Worm (Caenorhabditis elegans) whole organism, early embryonic: ENCODE data around the gene rps-0.

Source experiments
- ama-1 ChIP-seq: fragments of 150-350 bp; optimal IDR thresholded peaks from 2 replicates; lab custom pipeline; 2014
- flt-1 ChIP-seq: fragments of 200-800 bp; sonication (Bioruptor generic); IDR thresholded peaks from 2 replicates; pipeline ENCODE4 v1.3.6; 2022; ENCODE audit warnings: missing genetic modification characterization, missing compliant biosample characterization
- hmbx-1 ChIP-seq: sonication (generic microtip); optimal IDR thresholded peaks from 2 replicates; lab custom pipeline; 2016; ENCODE audit warnings: mild to moderate bottlenecking, missing genetic modification characterization, missing compliant biosample characterization
- pes-1 ChIP-seq: fragments of 200-800 bp; sonication (Bioruptor generic); IDR thresholded peaks from 2 replicates; pipeline ENCODE4 v1.3.6; 2022; ENCODE audit warnings: missing genetic modification reagents, missing genetic modification characterization, missing compliant biosample characterization
- tra-4 ChIP-seq: sonication (generic microtip); optimal IDR thresholded peaks from 2 replicates; lab custom pipeline; 2017; ENCODE audit warnings: missing genetic modification characterization, missing compliant biosample characterization

DNA sequence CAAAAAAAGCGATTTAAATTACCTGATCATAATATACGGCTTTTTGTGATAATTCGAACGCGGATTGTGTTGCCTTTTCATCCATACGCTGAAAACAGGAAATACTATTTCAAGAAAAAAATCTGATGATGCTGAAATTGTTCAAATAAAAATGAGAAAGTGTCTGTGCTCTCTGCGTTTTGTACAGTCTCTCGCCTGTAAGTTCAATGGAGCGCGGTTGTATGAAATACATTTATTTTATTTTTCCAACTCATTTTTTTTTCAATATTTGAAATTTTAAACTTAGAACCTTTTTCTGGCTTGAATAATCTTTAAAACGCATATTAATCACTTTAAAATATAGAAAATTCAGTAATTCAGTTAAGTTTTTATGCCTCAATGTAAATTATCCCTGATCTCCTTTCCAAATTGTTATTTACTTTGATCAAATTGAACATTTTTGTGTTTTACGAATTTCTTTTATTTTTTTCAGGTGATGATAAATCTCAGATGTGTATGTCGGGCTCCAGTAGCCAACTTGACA is 49.9 kb downstream of the rps-0 start, which contains the start of the genes clp-2 and mrpl-16:
- TF ChIP-seq tra-4 (tag; lab: Kevin White, UChicago) (no peak), ama-1 (lab: Kevin White, UChicago) (no peak), pes-1 (GFP tag; lab: Robert Waterston, UW) (no peak), hmbx-1 (tag; lab: Kevin White, UChicago) (no peak), flt-1 (GFP tag; lab: Robert Waterston, UW) (no peak)
